Worm (Caenorhabditis elegans) whole organism, early embryonic: ENCODE measurements around the gene F16B12.4.

ENCODE experiments used
- B0310.2 ChIP-seq: sonication (generic microtip); optimal IDR thresholded peaks from 2 replicates; lab custom pipeline; 2016; ENCODE audit warnings: mild to moderate bottlenecking, missing genetic modification characterization, missing compliant biosample characterization
- F13C5.2 ChIP-seq: sonication (generic microtip); optimal IDR thresholded peaks from 2 replicates; lab custom pipeline; 2017; ENCODE audit warnings: mild to moderate bottlenecking, missing genetic modification characterization, inconsistent platforms, missing compliant biosample characterization
- aly-1 ChIP-seq: sonication (generic microtip); optimal IDR thresholded peaks from 2 replicates; lab custom pipeline; 2016; ENCODE audit warnings: missing genetic modification characterization, missing compliant biosample characterization
- ama-1 ChIP-seq: fragments of 150-350 bp; optimal IDR thresholded peaks from 2 replicates; lab custom pipeline; 2014
- ceh-13 ChIP-seq: fragments of 200-800 bp; sonication (Bioruptor generic); optimal IDR thresholded peaks from 2 replicates; lab custom pipeline; 2018; ENCODE audit warnings: mild to moderate bottlenecking, missing genetic modification characterization, missing compliant biosample characterization
- ceh-36 ChIP-seq: sonication (generic microtip); optimal IDR thresholded peaks from 2 replicates; lab custom pipeline; 2016; ENCODE audit warnings: missing genetic modification characterization, inconsistent platforms, missing compliant biosample characterization
- ets-7 ChIP-seq: sonication (generic microtip); optimal IDR thresholded peaks from 2 replicates; lab custom pipeline; 2016; ENCODE audit warnings: missing genotype, missing genetic modification characterization, missing compliant biosample characterization
- flt-1 ChIP-seq: fragments of 200-800 bp; sonication (Bioruptor generic); IDR thresholded peaks from 2 replicates; pipeline ENCODE4 v1.3.6; 2022; ENCODE audit warnings: missing genetic modification characterization, missing compliant biosample characterization
- hmbx-1 ChIP-seq: sonication (generic microtip); optimal IDR thresholded peaks from 2 replicates; lab custom pipeline; 2016; ENCODE audit warnings: mild to moderate bottlenecking, missing genetic modification characterization, missing compliant biosample characterization
- hmg-4 ChIP-seq: fragments of 200-800 bp; sonication (Bioruptor generic); optimal IDR thresholded peaks from 2 replicates; lab custom pipeline; 2018; ENCODE audit warnings: mild to moderate bottlenecking, missing genetic modification characterization, missing compliant biosample characterization
- hnd-1 ChIP-seq: sonication (generic microtip); optimal IDR thresholded peaks from 2 replicates; lab custom pipeline; 2016; ENCODE audit warnings: missing genetic modification characterization, missing compliant biosample characterization
- pes-1 ChIP-seq: fragments of 200-800 bp; sonication (Bioruptor generic); IDR thresholded peaks from 2 replicates; pipeline ENCODE4 v1.3.6; 2022; ENCODE audit warnings: missing genetic modification reagents, missing genetic modification characterization, missing compliant biosample characterization
- scrt-1 ChIP-seq: fragments of 200-800 bp; sonication (Bioruptor generic); IDR thresholded peaks from 2 replicates; pipeline ENCODE4 v1.3.6; 2022; ENCODE audit warnings: missing genetic modification characterization, missing compliant biosample characterization
- sea-1 ChIP-seq: fragments of 200-800 bp; sonication (Bioruptor generic); conservative IDR thresholded peaks from 2 replicates; pipeline ENCODE4 v1.3.6; 2022; ENCODE audit warnings: missing genetic modification characterization, missing compliant biosample characterization
- tbx-11 ChIP-seq: fragments of 200-800 bp; sonication (Bioruptor generic); IDR thresholded peaks from 2 replicates; pipeline ENCODE4 v1.3.6; 2022; ENCODE audit warnings: missing genetic modification characterization, missing compliant biosample characterization
- tbx-37 ChIP-seq: fragments of 200-800 bp; sonication (Bioruptor generic); conservative IDR thresholded peaks from 2 replicates; pipeline ENCODE4 v1.3.6; 2022; ENCODE audit warnings: missing genetic modification reagents, missing genetic modification characterization, missing compliant biosample characterization
- tra-4 ChIP-seq: sonication (generic microtip); optimal IDR thresholded peaks from 2 replicates; lab custom pipeline; 2017; ENCODE audit warnings: missing genetic modification characterization, missing compliant biosample characterization

The F16B12.4 gene

ce11 chrX:14115480-14116161 is 17.2 kb upstream of the F16B12.4 start, which contains the start of gene F28H6.7:
Gene F28H6.7, plus strand, starts transcription at chrX:14116111.
- TF ChIP-seq sea-1 (GFP tag; lab: Robert Waterston, UW) (peak; percentile 95), pes-1 (GFP tag; lab: Robert Waterston, UW) (peak; percentile 98), F13C5.2 (peak; percentile 95), scrt-1 (GFP tag; lab: Robert Waterston, UW) (peak; percentile 97), B0310.2 (tag; lab: Kevin White, UChicago) (peak; percentile 93), ets-7 (tag; lab: Kevin White, UChicago) (peak; percentile 90), ceh-13 (GFP tag; lab: Kevin White, UChicago) (peak; percentile 95), hmbx-1 (tag; lab: Kevin White, UChicago) (peak; percentile 85), ama-1 (lab: Kevin White, UChicago) (no peak), tbx-11 (GFP tag; lab: Robert Waterston, UW) (peak; percentile 96), aly-1 (tag; lab: Kevin White, UChicago) (peak; percentile 93), tra-4 (tag; lab: Kevin White, UChicago) (peak; percentile 87), flt-1 (peak; percentile 97), ceh-36 (tag; lab: Kevin White, UChicago) (peak; percentile 95), tbx-37 (GFP tag; lab: Robert Waterston, UW) (peak; percentile 98), hmg-4 (peak; percentile 96), hnd-1 (tag; lab: Kevin White, UChicago) (peak; percentile 90)

ce11 chrX:14113347-14113746 is 14.9 kb upstream of the F16B12.4 start, which contains the start of gene nhr-281:
Gene nhr-281, minus strand, starts transcription at chrX:14113447.
- no peak for TF ChIP-seq hmbx-1 (tag; lab: Kevin White, UChicago)

ce11 chrX:14108245-14108644 is 9.8 kb upstream of the F16B12.4 start, which contains the start of gene F16B12.7:
Gene F16B12.7, plus strand, starts transcription at chrX:14108545.
- TF ChIP-seq scrt-1 (GFP tag; lab: Robert Waterston, UW) = no peak
- no peak for TF ChIP-seq pes-1 (GFP tag; lab: Robert Waterston, UW)
- no peak for TF ChIP-seq ceh-13 (GFP tag; lab: Kevin White, UChicago)
- TF ChIP-seq B0310.2 (tag; lab: Kevin White, UChicago) = no peak
- TF ChIP-seq F13C5.2 = no peak
- no peak for TF ChIP-seq sea-1 (GFP tag; lab: Robert Waterston, UW)
- TF ChIP-seq ama-1 (lab: Kevin White, UChicago) = no peak
- no peak for TF ChIP-seq tra-4 (tag; lab: Kevin White, UChicago)
- no peak for TF ChIP-seq tbx-37 (GFP tag; lab: Robert Waterston, UW)
- TF ChIP-seq flt-1 = no peak
- no peak for TF ChIP-seq hmbx-1 (tag; lab: Kevin White, UChicago)
- TF ChIP-seq ceh-36 (tag; lab: Kevin White, UChicago) = no peak
- no peak for TF ChIP-seq hnd-1 (tag; lab: Kevin White, UChicago)
- TF ChIP-seq hmg-4 = no peak
- TF ChIP-seq tbx-11 (GFP tag; lab: Robert Waterston, UW) = no peak

- TF ChIP-seq hmbx-1 (tag; lab: Kevin White, UChicago) (no peak), tra-4 (tag; lab: Kevin White, UChicago) (no peak)
Measured at ce11 chrX:14102474-14102873, 4.0 kb upstream of the F16B12.4 start.

- TF ChIP-seq hmg-4 (peak; percentile 45), hmbx-1 (tag; lab: Kevin White, UChicago) (no peak), F13C5.2 (peak; percentile 57)
Measured at ce11 chrX:14101986-14102385, 3.5 kb upstream of the F16B12.4 start, which contains the start of gene F16B12.6. Gene F16B12.6, plus strand, starts transcription at chrX:14102316.

ce11 chrX:14090990-14091389 is 7.5 kb downstream of the F16B12.4 start:
- TF ChIP-seq ama-1 (lab: Kevin White, UChicago) (no peak), pes-1 (GFP tag; lab: Robert Waterston, UW) (no peak), hmbx-1 (tag; lab: Kevin White, UChicago) (no peak), F13C5.2 (no peak), scrt-1 (GFP tag; lab: Robert Waterston, UW) (no peak), ceh-13 (GFP tag; lab: Kevin White, UChicago) (no peak), ets-7 (tag; lab: Kevin White, UChicago) (no peak), flt-1 (no peak), hmg-4 (no peak), tbx-37 (GFP tag; lab: Robert Waterston, UW) (no peak), sea-1 (GFP tag; lab: Robert Waterston, UW) (no peak), B0310.2 (tag; lab: Kevin White, UChicago) (no peak), ceh-36 (tag; lab: Kevin White, UChicago) (no peak), hnd-1 (tag; lab: Kevin White, UChicago) (no peak), tra-4 (tag; lab: Kevin White, UChicago) (no peak), tbx-11 (GFP tag; lab: Robert Waterston, UW) (no peak), aly-1 (tag; lab: Kevin White, UChicago) (no peak)

ce11 chrX:14090089-14090488 is 8.4 kb downstream of the F16B12.4 start, which contains the start of gene dsl-4:
Gene dsl-4, plus strand, starts transcription at chrX:14090389.
- TF ChIP-seq hmbx-1 (tag; lab: Kevin White, UChicago) (no peak), ceh-36 (tag; lab: Kevin White, UChicago) (no peak), F13C5.2 (no peak), tbx-11 (GFP tag; lab: Robert Waterston, UW) (no peak), flt-1 (no peak), ama-1 (lab: Kevin White, UChicago) (no peak), hmg-4 (no peak), hnd-1 (tag; lab: Kevin White, UChicago) (no peak), pes-1 (GFP tag; lab: Robert Waterston, UW) (no peak), ceh-13 (GFP tag; lab: Kevin White, UChicago) (no peak), tbx-37 (GFP tag; lab: Robert Waterston, UW) (no peak), B0310.2 (tag; lab: Kevin White, UChicago) (no peak)
